Worm (Caenorhabditis elegans) whole organism, L4 larva: ENCODE results near the gene sri-47.
"Not testable (repeated sequence)": the region's sequence is repeated elsewhere in the genome, so short reads cannot be mapped to it uniquely, and the experiment has no call there.

Source experiments
- fkh-10 ChIP-seq: fragments of 150-350 bp; optimal IDR thresholded peaks from 2 replicates; lab custom pipeline; 2014; ENCODE audit warnings: missing biosample characterization, missing genetic modification reagents, missing genetic modification characterization
- lin-13 ChIP-seq: fragments of 150-350 bp; optimal IDR thresholded peaks from 2 replicates; lab custom pipeline; 2014; ENCODE audit warnings: missing biosample characterization, missing genetic modification reagents, missing genetic modification characterization
- lir-3 ChIP-seq: sonication (generic microtip); optimal IDR thresholded peaks from 2 replicates; lab custom pipeline; 2016; ENCODE audit warnings: mild to moderate bottlenecking, missing genetic modification characterization, missing compliant biosample characterization
- nhr-28 ChIP-seq: fragments of 150-350 bp; optimal IDR thresholded peaks from 2 replicates; lab custom pipeline; 2014; ENCODE audit warnings: missing biosample characterization, missing genetic modification characterization

- TF ChIP-seq lin-13 (GFP tag; lab: Kevin White, UChicago); nhr-28 (tag; lab: Kevin White, UChicago); fkh-10 (GFP tag; lab: Kevin White, UChicago); lir-3 (tag; lab: Kevin White, UChicago): not testable (repeated sequence)
These were observed 15.6 kb downstream of the sri-47 start, which contains the start of gene sri-57 for ce11 chrII:2672320-2672719.
